Fruit fly (Drosophila melanogaster) whole organism, prepupa: ENCODE measurements around the gene Kcmf1.

Source experiments
- Blimp-1 ChIP-seq: fragments of 200-800 bp; sonication (Bioruptor generic); optimal IDR thresholded peaks from 3 replicates; lab custom pipeline; 2017; ENCODE audit warnings: missing biosample characterization, missing genetic modification characterization, mild to moderate bottlenecking, moderate library complexity, missing genetic modification reagents
- CG10631 ChIP-seq: fragments of 200-800 bp; sonication (Bioruptor generic); optimal IDR thresholded peaks from 2 replicates; lab custom pipeline; 2016; ENCODE audit warnings: missing biosample characterization, missing genetic modification characterization
- CG10669 ChIP-seq: fragments of 200-800 bp; sonication (Bioruptor generic); optimal IDR thresholded peaks from 3 replicates; lab custom pipeline; 2018; ENCODE audit warnings: missing biosample characterization, mild to moderate bottlenecking, missing genetic modification characterization, moderate library complexity
- CG11294 ChIP-seq: fragments of 200-800 bp; sonication (Bioruptor generic); IDR thresholded peaks from 2 replicates; pipeline ENCODE4 v1.3.6; 2022; ENCODE audit warnings: missing biosample characterization, missing genetic modification characterization
- CG11762 ChIP-seq: fragments of 200-800 bp; sonication (Bioruptor generic); optimal IDR thresholded peaks from 3 replicates; lab custom pipeline; 2016; ENCODE audit warnings: missing biosample characterization, missing genetic modification characterization; ENCODE audit not compliant: insufficient read depth
- CG11902 ChIP-seq: fragments of 200-800 bp; sonication (Bioruptor generic); optimal IDR thresholded peaks from 3 replicates; lab custom pipeline; 2016; ENCODE audit warnings: missing biosample characterization, missing genetic modification characterization
- CG15336 ChIP-seq: fragments of 200-800 bp; sonication (Bioruptor generic); IDR thresholded peaks from 2 replicates; pipeline ENCODE4 v1.3.6; 2022; ENCODE audit warnings: missing biosample characterization, missing genetic modification characterization
- CG1621 ChIP-seq: fragments of 200-800 bp; sonication (Bioruptor generic); optimal IDR thresholded peaks from 3 replicates; lab custom pipeline; 2018; ENCODE audit warnings: missing biosample characterization, mild to moderate bottlenecking, missing genetic modification characterization
- CG16779 ChIP-seq: fragments of 200-800 bp; sonication (Bioruptor generic); optimal IDR thresholded peaks from 3 replicates; lab custom pipeline; 2017; ENCODE audit warnings: missing biosample characterization, mild to moderate bottlenecking, missing genetic modification characterization
- CG3032 ChIP-seq: fragments of 200-800 bp; optimal IDR thresholded peaks from 2 replicates; lab custom pipeline; 2019; ENCODE audit warnings: missing biosample characterization, mild to moderate bottlenecking, missing genetic modification characterization, moderate library complexity
- CG31627 ChIP-seq: fragments of 200-800 bp; sonication (Bioruptor generic); optimal IDR thresholded peaks from 3 replicates; lab custom pipeline; 2016; ENCODE audit warnings: missing biosample characterization, missing genetic modification characterization
- CG32006 ChIP-seq: fragments of 200-800 bp; sonication (Bioruptor generic); optimal IDR thresholded peaks from 3 replicates; lab custom pipeline; 2017; ENCODE audit warnings: missing biosample characterization, mild to moderate bottlenecking, missing genetic modification characterization
- CG34406 ChIP-seq: fragments of 200-800 bp; sonication (Bioruptor generic); optimal IDR thresholded peaks from 3 replicates; lab custom pipeline; 2016; ENCODE audit warnings: missing biosample characterization, missing genetic modification characterization
- CG3919 ChIP-seq: fragments of 200-800 bp; sonication (Bioruptor generic); optimal IDR thresholded peaks from 3 replicates; lab custom pipeline; 2016; ENCODE audit warnings: missing biosample characterization, missing genetic modification characterization
- CG4318 ChIP-seq: fragments of 200-800 bp; sonication (Bioruptor generic); optimal IDR thresholded peaks from 3 replicates; lab custom pipeline; 2017; ENCODE audit warnings: missing biosample characterization, mild to moderate bottlenecking, missing genetic modification characterization
- CG6163 ChIP-seq: fragments of 200-800 bp; sonication (Bioruptor generic); IDR thresholded peaks from 3 replicates; pipeline ENCODE4 v1.3.6; 2022; ENCODE audit warnings: missing biosample characterization, missing genetic modification characterization
- CG6792 ChIP-seq: fragments of 200-800 bp; sonication (Bioruptor generic); optimal IDR thresholded peaks from 3 replicates; lab custom pipeline; 2016; ENCODE audit warnings: missing biosample characterization, missing genetic modification characterization
- CG6808 ChIP-seq: fragments of 200-800 bp; sonication (Bioruptor generic); optimal IDR thresholded peaks from 3 replicates; lab custom pipeline; 2017; ENCODE audit warnings: missing biosample characterization, missing genetic modification characterization, mild to moderate bottlenecking, moderate library complexity, missing genetic modification reagents
- CG6854 ChIP-seq: fragments of 200-800 bp; sonication (Bioruptor generic); optimal IDR thresholded peaks from 2 replicates; lab custom pipeline; 2017; ENCODE audit warnings: missing biosample characterization, mild to moderate bottlenecking, missing genetic modification characterization
- CG8119 ChIP-seq: fragments of 200-800 bp; sonication (Bioruptor generic); IDR thresholded peaks from 3 replicates; pipeline ENCODE4 v1.3.6; 2022; ENCODE audit warnings: missing biosample characterization, missing genetic modification characterization
- CG8319 ChIP-seq: fragments of 200-800 bp; sonication (Bioruptor generic); optimal IDR thresholded peaks from 3 replicates; lab custom pipeline; 2016; ENCODE audit warnings: missing biosample characterization, missing genetic modification characterization
- CG8632 ChIP-seq: fragments of 200-800 bp; sonication (Bioruptor generic); optimal IDR thresholded peaks from 3 replicates; lab custom pipeline; 2016; ENCODE audit warnings: missing biosample characterization, missing genetic modification characterization
- Eip78C ChIP-seq: fragments of 200-800 bp; sonication (Bioruptor generic); peaks from one replicate; lab custom pipeline; 2016; ENCODE audit warnings: missing biosample characterization, missing genetic modification characterization
- Eip93F ChIP-seq: fragments of 200-800 bp; sonication (Bioruptor generic); optimal IDR thresholded peaks from 2 replicates; lab custom pipeline; 2016; ENCODE audit warnings: missing biosample characterization, mild to moderate bottlenecking, missing genetic modification characterization
- Ets21C ChIP-seq: fragments of 200-800 bp; sonication (Bioruptor generic); optimal IDR thresholded peaks from 3 replicates; lab custom pipeline; 2016; ENCODE audit warnings: missing biosample characterization, missing genetic modification characterization
- Gug ChIP-seq: fragments of 200-800 bp; sonication (Bioruptor generic); IDR thresholded peaks from 2 replicates; pipeline ENCODE4 v1.3.6; 2022; ENCODE audit warnings: missing biosample characterization, missing genetic modification characterization
- Hr4 ChIP-seq: fragments of 200-800 bp; sonication (Bioruptor generic); optimal IDR thresholded peaks from 3 replicates; lab custom pipeline; 2016; ENCODE audit warnings: missing biosample characterization, missing genetic modification characterization
- OdsH ChIP-seq: fragments of 200-800 bp; sonication (Bioruptor generic); optimal IDR thresholded peaks from 3 replicates; lab custom pipeline; 2016; ENCODE audit warnings: missing biosample characterization, missing genetic modification characterization
- Smox ChIP-seq: fragments of 200-800 bp; sonication (Bioruptor generic); optimal IDR thresholded peaks from 3 replicates; lab custom pipeline; 2016; ENCODE audit warnings: missing biosample characterization, missing genetic modification characterization
- Sox14 ChIP-seq: fragments of 200-800 bp; sonication (Bioruptor generic); optimal IDR thresholded peaks from 3 replicates; lab custom pipeline; 2016; ENCODE audit warnings: missing biosample characterization, missing genetic modification characterization
- Sox15 ChIP-seq: fragments of 200-800 bp; sonication (Bioruptor generic); optimal IDR thresholded peaks from 3 replicates; lab custom pipeline; 2016; ENCODE audit warnings: missing biosample characterization, missing genetic modification characterization
- acj6 ChIP-seq: fragments of 200-800 bp; sonication (Bioruptor generic); optimal IDR thresholded peaks from 3 replicates; lab custom pipeline; 2016; ENCODE audit warnings: missing biosample characterization, missing genetic modification characterization
- dsx ChIP-seq: fragments of 200-800 bp; optimal IDR thresholded peaks from 3 replicates; lab custom pipeline; 2019; ENCODE audit warnings: missing biosample characterization, mild to moderate bottlenecking, missing genetic modification characterization, moderate library complexity; ENCODE audit not compliant: poor library complexity, severe bottlenecking
- eg ChIP-seq: fragments of 200-800 bp; sonication (Bioruptor generic); IDR thresholded peaks from 3 replicates; pipeline ENCODE4 v1.3.6; 2022; ENCODE audit warnings: missing biosample characterization, missing genetic modification characterization
- esn ChIP-seq: fragments of 200-800 bp; sonication (Bioruptor generic); optimal IDR thresholded peaks from 2 replicates; lab custom pipeline; 2016; ENCODE audit warnings: missing biosample characterization, mild to moderate bottlenecking, missing genetic modification characterization, moderate library complexity
- fd59A ChIP-seq: fragments of 200-800 bp; sonication (Bioruptor generic); optimal IDR thresholded peaks from 2 replicates; lab custom pipeline; 2017; ENCODE audit warnings: missing biosample characterization, mild to moderate bottlenecking, missing genetic modification characterization, missing genetic modification reagents
- fd85E ChIP-seq: fragments of 200-800 bp; sonication (Bioruptor generic); optimal IDR thresholded peaks from 3 replicates; lab custom pipeline; 2016; ENCODE audit warnings: missing biosample characterization, missing genetic modification characterization
- fkh ChIP-seq: fragments of 200-800 bp; sonication (Bioruptor generic); optimal IDR thresholded peaks from 3 replicates; lab custom pipeline; 2017; ENCODE audit warnings: missing biosample characterization, mild to moderate bottlenecking, missing genetic modification characterization, moderate library complexity
- net ChIP-seq: fragments of 200-800 bp; sonication (Bioruptor generic); optimal IDR thresholded peaks from 3 replicates; lab custom pipeline; 2016; ENCODE audit warnings: missing biosample characterization, missing genetic modification characterization
- pdm3 ChIP-seq: fragments of 200-800 bp; sonication (Bioruptor generic); optimal IDR thresholded peaks from 3 replicates; lab custom pipeline; 2016; ENCODE audit warnings: missing biosample characterization, missing genetic modification characterization
- salr ChIP-seq, 2 experiments: fragments of 200-800 bp; sonication (Bioruptor generic); optimal IDR thresholded peaks; 3 replicates each; lab custom pipeline; 2016 to 2018; ENCODE audit warnings: missing biosample characterization in 2 of 2, missing genetic modification characterization in 2 of 2, mild to moderate bottlenecking in 1 of 2
- spab ChIP-seq: fragments of 200-800 bp; sonication (Bioruptor generic); optimal IDR thresholded peaks from 2 replicates; lab custom pipeline; 2017; ENCODE audit warnings: missing biosample characterization, mild to moderate bottlenecking, missing genetic modification characterization, missing genetic modification reagents
- ss ChIP-seq, 2 experiments: fragments of 200-800 bp; sonication (Bioruptor generic); optimal IDR thresholded peaks; 2 replicates in 1 of 2; 3 replicates in 1 of 2; lab custom pipeline; 2017 to 2018; ENCODE audit warnings: mild to moderate bottlenecking in 2 of 2, missing biosample characterization in 2 of 2, missing genetic modification characterization in 2 of 2, moderate library complexity in 1 of 2
- svp ChIP-seq: fragments of 200-800 bp; sonication (Bioruptor generic); peaks from one replicate; lab custom pipeline; 2016; ENCODE audit warnings: missing biosample characterization, missing genetic modification characterization
- vri ChIP-seq: fragments of 200-800 bp; sonication (Bioruptor generic); optimal IDR thresholded peaks from 3 replicates; lab custom pipeline; 2016; ENCODE audit warnings: missing biosample characterization, mild to moderate bottlenecking, missing genetic modification characterization

Kcmf1 gene

DNA sequence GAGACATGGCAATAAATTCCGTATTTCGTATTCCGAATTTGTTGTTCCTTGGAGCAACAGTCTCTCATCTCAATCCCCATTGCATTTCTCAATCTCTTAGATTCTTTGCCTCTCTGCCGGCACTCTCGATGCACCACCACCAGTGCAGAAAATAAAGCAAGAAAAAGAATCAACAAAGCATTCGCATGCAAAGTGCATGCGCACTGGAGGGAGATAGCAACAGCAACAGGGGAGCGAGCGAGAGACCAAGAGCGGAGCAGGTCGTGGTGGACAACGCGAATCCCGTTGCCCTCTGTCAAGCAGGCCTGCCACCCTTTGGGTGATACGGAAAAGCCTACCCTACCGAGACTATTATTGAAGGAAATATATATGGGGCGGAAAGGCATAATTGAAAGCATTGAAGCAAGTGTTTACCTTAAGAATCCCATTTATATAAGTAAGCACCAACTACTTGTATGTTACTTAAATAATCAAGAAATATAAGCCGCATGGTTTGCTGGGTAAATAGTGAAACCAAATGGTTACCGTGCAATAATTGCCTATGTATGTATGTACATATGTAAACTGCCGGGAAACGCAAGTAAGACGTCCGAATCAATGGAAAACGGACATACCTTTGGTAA lies 41.8 kb upstream of the Kcmf1 start (continued):
- TF ChIP-seq Eip93F, result peak; percentile 19
- no peak for TF ChIP-seq acj6
- TF ChIP-seq svp (GFP tag; lab: Kevin White, UChicago), result peak; percentile 92
- TF ChIP-seq CG4318 (GFP tag; lab: Kevin White, UChicago), result no peak
- peak; percentile 68 for TF ChIP-seq Sox14 (GFP tag; lab: Kevin White, UChicago)
- TF ChIP-seq CG3032 (tag; lab: Kevin White, UChicago), result peak; percentile 59
- TF ChIP-seq Hr4 (GFP tag; lab: Kevin White, UChicago), result no peak
- no peak for TF ChIP-seq CG31627
- TF ChIP-seq CG11762, result no peak
- TF ChIP-seq Blimp-1 (GFP tag; lab: Kevin White, UChicago), result peak; percentile 34
- TF ChIP-seq dsx (GFP tag; lab: Kevin White, UChicago), result peak; percentile 67
- TF ChIP-seq CG10631 (GFP tag; lab: Kevin White, UChicago), result no peak
- TF ChIP-seq OdsH (GFP tag; lab: Kevin White, UChicago), result peak; percentile 6
- peak; percentile 37 for TF ChIP-seq spab (GFP tag; lab: Kevin White, UChicago)
- no peak for TF ChIP-seq Gug (GFP tag; lab: Robert Waterston, UW)
- peak; percentile 74 for TF ChIP-seq CG1621
- no peak for TF ChIP-seq CG11902 (GFP tag; lab: Kevin White, UChicago)
- no peak for TF ChIP-seq Sox15 (GFP tag; lab: Kevin White, UChicago)
- peak; percentile 78 for TF ChIP-seq Eip78C (GFP tag; lab: Kevin White, UChicago)
- peak; percentile 74 for TF ChIP-seq CG6808
- TF ChIP-seq vri (GFP tag; lab: Kevin White, UChicago), result no peak
- no peak for TF ChIP-seq Ets21C
- TF ChIP-seq CG34406 (GFP tag; lab: Kevin White, UChicago), result no peak
- TF ChIP-seq net (GFP tag; lab: Kevin White, UChicago), result peak; percentile 13
- peak; percentile 9 for TF ChIP-seq CG6792 (GFP tag; lab: Kevin White, UChicago)
- peak in 1 of 2 experiments; percentile 59 for TF ChIP-seq salr (GFP tag; optimal IDR thresholded peaks at IDR 0.05; lab: Kevin White, UChicago)
- TF ChIP-seq CG32006 (GFP tag; lab: Kevin White, UChicago), result no peak

- TF ChIP-seq CG34406 (GFP tag; lab: Kevin White, UChicago) (peak; percentile 90), CG8319 (GFP tag; lab: Kevin White, UChicago) (peak; percentile 68), eg (no peak), fd85E (GFP tag; lab: Kevin White, UChicago) (peak; percentile 69), ss (GFP tag; optimal IDR thresholded peaks at IDR 0.05; lab: Kevin White, UChicago) (peak; percentile 84 to 87), dsx (GFP tag; lab: Kevin White, UChicago) (peak; percentile 93), CG11294 (GFP tag; lab: Robert Waterston, UW) (no peak), CG15336 (no peak), CG3919 (GFP tag; lab: Kevin White, UChicago) (peak; percentile 90), CG1621 (peak; percentile 54), Smox (GFP tag; lab: Kevin White, UChicago) (peak; percentile 93), CG3032 (tag; lab: Kevin White, UChicago) (peak; percentile 90), fd59A (peak; percentile 70), CG6808 (peak; percentile 89), Eip78C (GFP tag; lab: Kevin White, UChicago) (peak; percentile 99), CG10669 (peak; percentile 86), Hr4 (GFP tag; lab: Kevin White, UChicago) (peak; percentile 80), CG6792 (GFP tag; lab: Kevin White, UChicago) (peak; percentile 86), fkh (GFP tag; lab: Kevin White, UChicago) (peak; percentile 29), CG16779 (tag; lab: Kevin White, UChicago) (peak; percentile 78), esn (GFP tag; lab: Kevin White, UChicago) (peak; percentile 94), Sox15 (GFP tag; lab: Kevin White, UChicago) (peak; percentile 80), CG8119 (GFP tag; lab: Robert Waterston, UW) (no peak), CG8632 (GFP tag; lab: Kevin White, UChicago) (peak; percentile 90), Blimp-1 (GFP tag; lab: Kevin White, UChicago) (peak; percentile 72), Ets21C (peak; percentile 76), CG6163 (GFP tag; lab: Robert Waterston, UW) (no peak), CG6854 (GFP tag; lab: Kevin White, UChicago) (peak; percentile 82), pdm3 (GFP tag; lab: Kevin White, UChicago) (peak; percentile 87), Sox14 (GFP tag; lab: Kevin White, UChicago) (peak; percentile 84), vri (GFP tag; lab: Kevin White, UChicago) (peak; percentile 94)
These were observed 40.7 kb upstream of the Kcmf1 start for dm6 chr3R:9055119-9056105.
